Worm (Caenorhabditis elegans) whole organism, midembryonic: ENCODE data around the gene mps-1.

Experiments used
- T22C8.4 ChIP-seq: fragments of 200-800 bp; sonication (Bioruptor generic); IDR thresholded peaks from 2 replicates; pipeline ENCODE4 v1.3.6; 2022; ENCODE audit warnings: missing genetic modification characterization, missing compliant biosample characterization
- cog-1 ChIP-seq: sonication (generic microtip); optimal IDR thresholded peaks from 2 replicates; lab custom pipeline; 2016; ENCODE audit warnings: missing genetic modification characterization, missing compliant biosample characterization
- flt-1 ChIP-seq: fragments of 200-800 bp; sonication (Bioruptor generic); IDR thresholded peaks from 2 replicates; pipeline ENCODE4 v1.3.6; 2022; ENCODE audit warnings: missing genetic modification characterization, missing compliant biosample characterization
- klf-2 ChIP-seq: fragments of 200-800 bp; sonication (Bioruptor generic); conservative IDR thresholded peaks from 2 replicates; pipeline ENCODE4 v1.3.6; 2022; ENCODE audit warnings: missing genetic modification reagents, missing genetic modification characterization, missing compliant biosample characterization
- med-1 ChIP-seq: sonication (generic microtip); optimal IDR thresholded peaks from 2 replicates; lab custom pipeline; 2017; ENCODE audit warnings: missing genetic modification characterization, mild to moderate bottlenecking, missing compliant biosample characterization, antibody characterized with exemption, missing genetic modification reagents; ENCODE audit not compliant: insufficient read depth
- ref-1 ChIP-seq: fragments of 200-800 bp; sonication (Bioruptor generic); conservative IDR thresholded peaks from 2 replicates; pipeline ENCODE4 v1.3.6; 2022; ENCODE audit warnings: missing genetic modification reagents, missing genetic modification characterization, missing compliant biosample characterization
- tab-1 ChIP-seq: fragments of 200-800 bp; sonication (Bioruptor generic); IDR thresholded peaks from 2 replicates; pipeline ENCODE4 v1.3.6; 2022; ENCODE audit warnings: missing genetic modification characterization, missing compliant biosample characterization
- ztf-23 ChIP-seq: fragments of 200-800 bp; sonication (Bioruptor generic); IDR thresholded peaks from 2 replicates; pipeline ENCODE4 v1.3.6; 2022; ENCODE audit warnings: missing genetic modification reagents, missing genetic modification characterization, missing compliant biosample characterization
- ztf-29 ChIP-seq: fragments of 200-800 bp; sonication (Bioruptor generic); IDR thresholded peaks from 2 replicates; pipeline ENCODE4 v1.3.6; 2022; ENCODE audit warnings: missing genetic modification reagents, missing genetic modification characterization, missing compliant biosample characterization

- no peak for TF ChIP-seq klf-2 (GFP tag; lab: Robert Waterston, UW)
- TF ChIP-seq tab-1 (GFP tag; lab: Robert Waterston, UW): no peak
- no peak for TF ChIP-seq flt-1 (GFP tag; lab: Robert Waterston, UW)
- no peak for TF ChIP-seq T22C8.4 (GFP tag; lab: Robert Waterston, UW)
- no peak for TF ChIP-seq ztf-29 (GFP tag; lab: Robert Waterston, UW)
- no peak for TF ChIP-seq cog-1
- TF ChIP-seq ref-1: no peak
- no peak for TF ChIP-seq ztf-23 (GFP tag; lab: Robert Waterston, UW)
- TF ChIP-seq med-1 (GFP tag; lab: Kevin White, UChicago): no peak
These were observed 48.3 kb upstream of the mps-1 start for ce11 chrII:6342455-6342854.
